Worm (Caenorhabditis elegans): ENCODE data around the gene F55B11.3.

ce11 chrIV:14424396-14424795, at the start of gene F55B11.3:
- no peak for TF ChIP-seq ama-1 (optimal IDR thresholded peaks at IDR 0.05)
- no peak for TF ChIP-seq ama-1 (GFP tag; optimal IDR thresholded peaks at IDR 0.05)
- no peak for TF ChIP-seq unc-62 (GFP tag; optimal IDR thresholded peaks at IDR 0.05)
- TF ChIP-seq F57A8.1 (GFP tag; optimal IDR thresholded peaks at IDR 0.05) = no peak
- TF ChIP-seq nfya-1 (tag; optimal IDR thresholded peaks at IDR 0.05; ENCODE audit: borderline replicate concordance, insufficient read depth) = no peak
- no peak for TF ChIP-seq C06A6.2 (GFP tag; conservative IDR thresholded peaks at IDR 0.05)
- TF ChIP-seq attf-3 (GFP tag; conservative IDR thresholded peaks at IDR 0.05) = no peak
- TF ChIP-seq efl-1 (GFP tag; optimal IDR thresholded peaks at IDR 0.05) = no peak
- no peak for TF ChIP-seq mel-28 (tag; optimal IDR thresholded peaks at IDR 0.05; ENCODE audit: borderline replicate concordance)
- no peak for TF ChIP-seq F33H1.4 (GFP tag; IDR thresholded peaks at IDR 0.05)
- no peak for TF ChIP-seq rcor-1 (GFP tag; IDR thresholded peaks at IDR 0.05)
- TF ChIP-seq ets-4 (GFP tag; optimal IDR thresholded peaks at IDR 0.05) = no peak
- TF ChIP-seq sea-2 (GFP tag; IDR thresholded peaks at IDR 0.05) = no peak

Measured in whole organism, young adult.